Worm (Caenorhabditis elegans): ENCODE data around the gene saps-1.

Gene saps-1

ce11 chrII:11281177-11281576 is 16.3 kb upstream of the saps-1 start (continued):
- TF ChIP-seq nhr-19 (GFP tag; conservative IDR thresholded peaks at IDR 0.05) (0 out of 2 replicates have a peak, but pooled peaks have one; percentile 12), aha-1 (tag; optimal IDR thresholded peaks at IDR 0.05) (no peak), blmp-1 (tag; optimal IDR thresholded peaks at IDR 0.05) (no peak), ets-5 (GFP tag; IDR thresholded peaks at IDR 0.05) (no peak), efl-3 (GFP tag; optimal IDR thresholded peaks at IDR 0.05) (no peak)

DNA sequence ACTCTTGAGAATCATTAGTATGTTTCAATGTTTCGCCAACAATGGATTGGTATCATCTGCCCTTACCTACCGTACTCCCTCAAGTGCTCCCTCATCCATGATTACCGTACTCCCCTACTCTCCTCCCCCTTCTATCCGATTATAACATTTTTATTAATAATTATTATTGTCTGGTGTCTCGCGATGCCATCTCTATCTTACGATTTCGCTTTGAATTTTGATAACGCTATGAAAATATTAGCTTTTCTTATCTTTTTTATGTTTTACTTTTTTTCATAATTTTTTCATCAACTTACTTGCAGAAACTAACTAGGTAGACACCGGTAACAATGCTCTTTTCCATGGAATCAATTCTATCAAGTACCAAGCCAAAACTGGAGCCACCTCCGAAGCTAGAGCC is 15.8 kb upstream of the saps-1 start, which contains the start of gene unc-130:
Gene unc-130 (plus strand): TSS at position 301 of the 400 bp plus-strand sequence.
- TF ChIP-seq nhr-20 (tag; optimal IDR thresholded peaks at IDR 0.05) (no peak), fkh-8 (tag; optimal IDR thresholded peaks at IDR 0.05) (no peak), hpl-2 (GFP tag; optimal IDR thresholded peaks at IDR 0.05) (no peak), C16A3.4 (tag; optimal IDR thresholded peaks at IDR 0.05) (no peak), nhr-237 (tag; optimal IDR thresholded peaks at IDR 0.05) (no peak), nhr-47 (tag; optimal IDR thresholded peaks at IDR 0.05) (no peak), fkh-10 (GFP tag; optimal IDR thresholded peaks at IDR 0.05) (no peak), lir-3 (tag; optimal IDR thresholded peaks at IDR 0.05; ENCODE audit: poor library complexity) (no peak), unc-98 (GFP tag; IDR thresholded peaks at IDR 0.05) (no peak), snpc-4 (tag; optimal IDR thresholded peaks at IDR 0.05) (no peak), ets-5 (GFP tag; IDR thresholded peaks at IDR 0.05) (no peak), blmp-1 (tag; optimal IDR thresholded peaks at IDR 0.05) (no peak), lsy-2 (tag; optimal IDR thresholded peaks at IDR 0.05) (no peak), zip-4 (GFP tag; optimal IDR thresholded peaks at IDR 0.05) (no peak), lin-13 (GFP tag; optimal IDR thresholded peaks at IDR 0.05) (no peak), hlh-4 (tag; optimal IDR thresholded peaks at IDR 0.05) (no peak), xbp-1 (tag; optimal IDR thresholded peaks at IDR 0.05) (no peak), lin-15B (tag; optimal IDR thresholded peaks at IDR 0.05) (no peak), mab-9 (GFP tag; IDR thresholded peaks at IDR 0.05) (no peak)

ce11 chrII:11283013-11283412 is 14.5 kb upstream of the saps-1 start:
- peak; percentile 29 for TF ChIP-seq unc-130 (tag; optimal IDR thresholded peaks at IDR 0.05)
- TF ChIP-seq efl-1 (optimal IDR thresholded peaks at IDR 0.05) = no peak
- TF ChIP-seq efl-1 (GFP tag; optimal IDR thresholded peaks at IDR 0.05 in 1 of 2) = peak in 1 of 2 experiments; percentile 88
- no peak for TF ChIP-seq egl-27 (tag; optimal IDR thresholded peaks at IDR 0.05)
- peak; percentile 44 for TF ChIP-seq rnt-1 (tag; optimal IDR thresholded peaks at IDR 0.05)
- TF ChIP-seq dsc-1 (tag; optimal IDR thresholded peaks at IDR 0.05) = no peak

ce11 chrII:11283803-11284202 is 13.7 kb upstream of the saps-1 start:
- peak; percentile 42 for TF ChIP-seq elt-2 (tag; optimal IDR thresholded peaks at IDR 0.05)
- peak; percentile 40 for TF ChIP-seq nhr-85 (tag)
- TF ChIP-seq isw-1 (GFP tag; IDR thresholded peaks at IDR 0.05) = no peak

DNA sequence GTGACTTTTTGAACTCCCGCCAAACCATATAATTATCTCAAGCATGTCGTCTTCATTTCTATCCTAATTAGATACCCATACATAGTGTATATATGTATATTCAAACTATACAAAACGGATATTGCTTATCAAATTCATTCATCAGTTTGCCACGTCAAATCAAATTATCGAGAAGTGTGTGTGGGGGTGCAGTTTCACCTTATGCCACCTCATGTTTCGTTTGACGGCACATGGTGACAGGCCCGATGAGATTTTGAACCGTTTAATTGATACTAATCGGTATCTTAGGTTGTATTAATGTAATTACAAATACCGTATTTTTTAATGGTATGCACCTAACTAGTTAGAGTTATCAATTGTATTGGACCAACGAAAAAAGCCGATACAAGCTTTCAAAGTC is 12.8 kb upstream of the saps-1 start:
- TF ChIP-seq fkh-8 (tag; optimal IDR thresholded peaks at IDR 0.05) = no peak
- no peak for TF ChIP-seq lsy-2 (tag; optimal IDR thresholded peaks at IDR 0.05)
- no peak for TF ChIP-seq swsn-7 (tag; optimal IDR thresholded peaks at IDR 0.05)
- no peak for TF ChIP-seq ceh-88 (GFP tag; IDR thresholded peaks at IDR 0.05)
- TF ChIP-seq isw-1 (GFP tag; IDR thresholded peaks at IDR 0.05) = no peak
- peak; percentile 51 for TF ChIP-seq nhr-85 (tag)
- TF ChIP-seq unc-86 (tag; optimal IDR thresholded peaks at IDR 0.05) = no peak
- no peak for TF ChIP-seq mab-9 (GFP tag; IDR thresholded peaks at IDR 0.05)
- peak; percentile 96 for TF ChIP-seq unc-130 (tag; optimal IDR thresholded peaks at IDR 0.05)
- TF ChIP-seq mef-2 (tag; optimal IDR thresholded peaks at IDR 0.05) = no peak
- TF ChIP-seq lin-14 (GFP tag; optimal IDR thresholded peaks at IDR 0.05) = peak; percentile 13
- no peak for TF ChIP-seq vab-15 (tag; optimal IDR thresholded peaks at IDR 0.05)
- no peak for TF ChIP-seq ama-1 (optimal IDR thresholded peaks at IDR 0.05)
- no peak for TF ChIP-seq egl-27 (tag; optimal IDR thresholded peaks at IDR 0.05)
- TF ChIP-seq C04F5.9 (tag; optimal IDR thresholded peaks at IDR 0.05) = no peak
- TF ChIP-seq aha-1 (tag; optimal IDR thresholded peaks at IDR 0.05) = no peak
- peak; percentile 17 for TF ChIP-seq tbx-2 (tag; optimal IDR thresholded peaks at IDR 0.05)
- no peak for TF ChIP-seq efl-3 (GFP tag; optimal IDR thresholded peaks at IDR 0.05)
- TF ChIP-seq nhr-77 (tag; optimal IDR thresholded peaks at IDR 0.05) = no peak
- TF ChIP-seq dpl-1 (GFP tag; optimal IDR thresholded peaks at IDR 0.05) = no peak

All from whole organism, L1 larva.